Worm (Caenorhabditis elegans) whole organism, midembryonic: ENCODE data around the gene C01B10.3.

Experiments
- T22C8.4 ChIP-seq: fragments of 200-800 bp; sonication (Bioruptor generic); IDR thresholded peaks from 2 replicates; pipeline ENCODE4 v1.3.6; 2022; ENCODE audit warnings: missing genetic modification characterization, missing compliant biosample characterization
- klf-2 ChIP-seq: fragments of 200-800 bp; sonication (Bioruptor generic); conservative IDR thresholded peaks from 2 replicates; pipeline ENCODE4 v1.3.6; 2022; ENCODE audit warnings: missing genetic modification reagents, missing genetic modification characterization, missing compliant biosample characterization
- med-1 ChIP-seq: sonication (generic microtip); optimal IDR thresholded peaks from 2 replicates; lab custom pipeline; 2017; ENCODE audit warnings: missing genetic modification characterization, mild to moderate bottlenecking, missing compliant biosample characterization, antibody characterized with exemption, missing genetic modification reagents; ENCODE audit not compliant: insufficient read depth
- ref-1 ChIP-seq: fragments of 200-800 bp; sonication (Bioruptor generic); conservative IDR thresholded peaks from 2 replicates; pipeline ENCODE4 v1.3.6; 2022; ENCODE audit warnings: missing genetic modification reagents, missing genetic modification characterization, missing compliant biosample characterization
- tab-1 ChIP-seq: fragments of 200-800 bp; sonication (Bioruptor generic); IDR thresholded peaks from 2 replicates; pipeline ENCODE4 v1.3.6; 2022; ENCODE audit warnings: missing genetic modification characterization, missing compliant biosample characterization
- ztf-23 ChIP-seq: fragments of 200-800 bp; sonication (Bioruptor generic); IDR thresholded peaks from 2 replicates; pipeline ENCODE4 v1.3.6; 2022; ENCODE audit warnings: missing genetic modification reagents, missing genetic modification characterization, missing compliant biosample characterization
- ztf-29 ChIP-seq: fragments of 200-800 bp; sonication (Bioruptor generic); IDR thresholded peaks from 2 replicates; pipeline ENCODE4 v1.3.6; 2022; ENCODE audit warnings: missing genetic modification reagents, missing genetic modification characterization, missing compliant biosample characterization

ce11 chrIV:6657519-6658031 is 36.4 kb upstream of the C01B10.3 start, which contains the start of gene C01B10.11:
- TF ChIP-seq ref-1 (GFP tag; lab: Robert Waterston, UW): no peak
- no peak for TF ChIP-seq med-1 (GFP tag; lab: Kevin White, UChicago)
- no peak for TF ChIP-seq T22C8.4 (GFP tag; lab: Robert Waterston, UW)
- TF ChIP-seq klf-2 (GFP tag; lab: Robert Waterston, UW): no peak
- no peak for TF ChIP-seq tab-1 (GFP tag; lab: Robert Waterston, UW)
- TF ChIP-seq ztf-29 (GFP tag; lab: Robert Waterston, UW): no peak
- TF ChIP-seq ztf-23 (GFP tag; lab: Robert Waterston, UW): no peak
